Worm (Caenorhabditis elegans) whole organism, L4 larva: ENCODE results near the gene csn-5.

ENCODE experiments used
- F26F4.8 ChIP-seq: fragments of 200-800 bp; sonication (Bioruptor generic); conservative IDR thresholded peaks from 2 replicates; pipeline ENCODE4 v1.3.6; 2022; ENCODE audit warnings: missing genetic modification characterization, missing compliant biosample characterization
- R02D3.7 ChIP-seq: fragments of 150-350 bp; sonication (generic microtip); optimal IDR thresholded peaks from 3 replicates; lab custom pipeline; 2014; ENCODE audit warnings: missing biosample characterization, missing genetic modification characterization
- aly-2 ChIP-seq: sonication (generic microtip); optimal IDR thresholded peaks from 2 replicates; lab custom pipeline; 2018; ENCODE audit warnings: missing biosample characterization, missing genetic modification characterization
- arid-1 ChIP-seq: fragments of 200-800 bp; sonication (Bioruptor generic); conservative IDR thresholded peaks from 2 replicates; pipeline ENCODE4 v1.3.6; 2022; ENCODE audit warnings: missing genetic modification reagents, missing genetic modification characterization, missing compliant biosample characterization
- ceh-20 ChIP-seq: fragments of 200-800 bp; sonication (Bioruptor generic); IDR thresholded peaks from 2 replicates; pipeline ENCODE4 v1.3.6; 2022; ENCODE audit warnings: missing genetic modification reagents, missing genetic modification characterization, missing compliant biosample characterization
- ceh-28 ChIP-seq: fragments of 150-350 bp; optimal IDR thresholded peaks from 2 replicates; lab custom pipeline; 2014; ENCODE audit warnings: missing biosample characterization, missing genetic modification reagents, missing genetic modification characterization
- ceh-32 ChIP-seq: sonication (generic microtip); optimal IDR thresholded peaks from 2 replicates; lab custom pipeline; 2016; ENCODE audit warnings: mild to moderate bottlenecking, missing genetic modification characterization, missing compliant biosample characterization; ENCODE audit not compliant: poor library complexity
- dmd-9 ChIP-seq: fragments of 200-800 bp; sonication (Bioruptor generic); IDR thresholded peaks from 2 replicates; pipeline ENCODE4 v1.3.6; 2022; ENCODE audit warnings: missing genetic modification reagents, missing genetic modification characterization, missing compliant biosample characterization
- dve-1 ChIP-seq: sonication (generic microtip); optimal IDR thresholded peaks from 2 replicates; lab custom pipeline; 2017; ENCODE audit warnings: antibody characterized with exemption, mild to moderate bottlenecking, missing genetic modification characterization, missing compliant biosample characterization; ENCODE audit not compliant: insufficient read depth
- fkh-10 ChIP-seq: fragments of 150-350 bp; optimal IDR thresholded peaks from 2 replicates; lab custom pipeline; 2014; ENCODE audit warnings: missing biosample characterization, missing genetic modification reagents, missing genetic modification characterization
- hif-1 ChIP-seq, 2 experiments: sonication (generic microtip); optimal IDR thresholded peaks; 2 replicates each; lab custom pipeline; 2016 to 2017; ENCODE audit warnings: missing compliant biosample characterization in 2 of 2, missing genetic modification characterization in 2 of 2, missing genetic modification reagents in 2 of 2, missing genotype in 2 of 2, mild to moderate bottlenecking in 1 of 2
- hlh-30 ChIP-seq: sonication (generic microtip); optimal IDR thresholded peaks from 2 replicates; lab custom pipeline; 2017; ENCODE audit warnings: antibody characterized with exemption, mild to moderate bottlenecking, missing genetic modification characterization, missing compliant biosample characterization; ENCODE audit not compliant: insufficient read depth
- hmg-1.1 ChIP-seq: fragments of 200-800 bp; sonication (Bioruptor generic); IDR thresholded peaks from 2 replicates; pipeline ENCODE4 v1.3.6; 2022; ENCODE audit warnings: missing genetic modification reagents, missing genetic modification characterization, missing compliant biosample characterization
- jun-1 ChIP-seq: fragments of 150-350 bp; optimal IDR thresholded peaks from 2 replicates; lab custom pipeline; 2014; ENCODE audit warnings: missing biosample characterization, missing genetic modification reagents, missing genetic modification characterization
- lim-7 ChIP-seq: fragments of 200-800 bp; sonication (Bioruptor generic); IDR thresholded peaks from 2 replicates; pipeline ENCODE4 v1.3.6; 2022; ENCODE audit warnings: missing genetic modification characterization, missing compliant biosample characterization
- lin-1 ChIP-seq: fragments of 200-800 bp; sonication (Bioruptor generic); IDR thresholded peaks from 2 replicates; pipeline ENCODE4 v1.3.6; 2022; ENCODE audit warnings: missing genetic modification reagents, missing genetic modification characterization, missing compliant biosample characterization
- lin-15B ChIP-seq: fragments of 150-350 bp; sonication (generic microtip); optimal IDR thresholded peaks from 3 replicates; lab custom pipeline; 2014; ENCODE audit warnings: missing biosample characterization, missing genetic modification characterization
- lin-29 ChIP-seq: fragments of 200-800 bp; sonication (Bioruptor generic); IDR thresholded peaks from 2 replicates; pipeline ENCODE4 v1.3.6; 2022; ENCODE audit warnings: missing genetic modification reagents, missing genetic modification characterization, missing compliant biosample characterization
- lin-38 ChIP-seq: fragments of 200-800 bp; sonication (Bioruptor generic); IDR thresholded peaks from 2 replicates; pipeline ENCODE4 v1.3.6; 2022; ENCODE audit warnings: missing genetic modification reagents, missing genetic modification characterization, missing compliant biosample characterization
- lir-3 ChIP-seq: sonication (generic microtip); optimal IDR thresholded peaks from 2 replicates; lab custom pipeline; 2016; ENCODE audit warnings: mild to moderate bottlenecking, missing genetic modification characterization, missing compliant biosample characterization
- lsy-2 ChIP-seq, 2 experiments: fragments of 150-350 bp in 1 of 2; sonication (generic microtip) in 1 of 2; optimal IDR thresholded peaks; 2 replicates each; lab custom pipeline; 2014 to 2017; ENCODE audit warnings: missing biosample characterization in 2 of 2, missing genetic modification characterization in 2 of 2
- mes-2 ChIP-seq: sonication (generic microtip); optimal IDR thresholded peaks from 2 replicates; lab custom pipeline; 2016; ENCODE audit warnings: missing genotype, mild to moderate bottlenecking, missing genetic modification characterization, missing compliant biosample characterization; ENCODE audit not compliant: poor library complexity, severe bottlenecking
- mxl-2 ChIP-seq: fragments of 200-800 bp; sonication (Bioruptor generic); conservative IDR thresholded peaks from 2 replicates; pipeline ENCODE4 v1.3.6; 2022; ENCODE audit warnings: missing genetic modification reagents, missing genetic modification characterization, missing compliant biosample characterization
- mxl-3 ChIP-seq: fragments of 200-800 bp; sonication (Bioruptor generic); optimal IDR thresholded peaks from 2 replicates; lab custom pipeline; 2018; ENCODE audit warnings: mild to moderate bottlenecking, missing genetic modification characterization, missing compliant biosample characterization
- nhr-111 ChIP-seq: fragments of 200-800 bp; sonication (Bioruptor generic); optimal IDR thresholded peaks from 2 replicates; lab custom pipeline; 2018; ENCODE audit warnings: mild to moderate bottlenecking, missing genetic modification characterization, missing compliant biosample characterization
- nhr-25 ChIP-seq: sonication (generic microtip); optimal IDR thresholded peaks from 2 replicates; lab custom pipeline; 2017; ENCODE audit warnings: missing genetic modification characterization, mild to moderate bottlenecking, missing compliant biosample characterization, antibody characterized with exemption, moderate library complexity, borderline replicate concordance; ENCODE audit not compliant: insufficient read depth
- nhr-28 ChIP-seq: fragments of 150-350 bp; optimal IDR thresholded peaks from 2 replicates; lab custom pipeline; 2014; ENCODE audit warnings: missing biosample characterization, missing genetic modification characterization
- nhr-42 ChIP-seq: fragments of 200-800 bp; sonication (Bioruptor generic); IDR thresholded peaks from 2 replicates; pipeline ENCODE4 v1.3.6; 2022; ENCODE audit warnings: missing genetic modification characterization, missing compliant biosample characterization
- nhr-77 ChIP-seq: fragments of 150-350 bp; optimal IDR thresholded peaks from 2 replicates; lab custom pipeline; 2014; ENCODE audit warnings: missing biosample characterization, missing genetic modification characterization
- pha-4 ChIP-seq, 2 experiments: fragments of 150-350 bp in 1 of 2; fragments of 200-800 bp in 1 of 2; sonication (Bioruptor generic) in 1 of 2; IDR thresholded peaks in 1 of 2; optimal IDR thresholded peaks in 1 of 2; 2 replicates each; pipeline versions ENCODE4 v1.3.6 to Lab custom; 2014 to 2022; ENCODE audit warnings: missing genetic modification characterization in 2 of 2, missing genetic modification reagents in 2 of 2, missing biosample characterization in 1 of 2, missing compliant biosample characterization in 1 of 2
- php-3 ChIP-seq: fragments of 200-800 bp; sonication (Bioruptor generic); IDR thresholded peaks from 2 replicates; pipeline ENCODE4 v1.3.6; 2022; ENCODE audit warnings: missing genetic modification reagents, missing genetic modification characterization, missing compliant biosample characterization
- pqm-1 ChIP-seq: sonication (generic microtip); optimal IDR thresholded peaks from 2 replicates; lab custom pipeline; 2017; ENCODE audit warnings: missing biosample characterization, missing genetic modification characterization
- saeg-2 ChIP-seq: fragments of 200-800 bp; sonication (Bioruptor generic); IDR thresholded peaks from 2 replicates; pipeline ENCODE4 v1.3.6; 2022; ENCODE audit warnings: missing genetic modification reagents, missing genetic modification characterization, missing compliant biosample characterization
- snpc-4 ChIP-seq: fragments of 150-350 bp; optimal IDR thresholded peaks from 2 replicates; lab custom pipeline; 2014; ENCODE audit warnings: missing biosample characterization, missing genetic modification characterization
- spr-3 ChIP-seq: fragments of 200-800 bp; sonication (Bioruptor generic); optimal IDR thresholded peaks from 2 replicates; lab custom pipeline; 2018; ENCODE audit warnings: mild to moderate bottlenecking, missing genetic modification characterization, missing compliant biosample characterization
- tra-1 ChIP-seq: fragments of 200-800 bp; sonication (Bioruptor generic); IDR thresholded peaks from 2 replicates; pipeline ENCODE4 v1.3.6; 2022; ENCODE audit warnings: missing genetic modification reagents, missing genetic modification characterization, missing compliant biosample characterization
- unc-130 ChIP-seq: sonication (generic microtip); optimal IDR thresholded peaks from 2 replicates; lab custom pipeline; 2016; ENCODE audit warnings: missing genetic modification reagents, missing genetic modification characterization, missing compliant biosample characterization
- unc-39 ChIP-seq: sonication (generic microtip); optimal IDR thresholded peaks from 2 replicates; lab custom pipeline; 2017; ENCODE audit warnings: missing biosample characterization, missing genetic modification characterization
- unc-62 ChIP-seq, 3 experiments: fragments of 150-350 bp in 1 of 3; sonication (generic microtip); optimal IDR thresholded peaks in 2 of 3; peaks in 1 of 3; 1 replicate in 1 of 3; 2 replicates in 2 of 3; lab custom pipeline; 2014 to 2017; ENCODE audit warnings: missing biosample characterization in 3 of 3, missing genetic modification characterization in 3 of 3, missing genetic modification reagents in 3 of 3, missing genotype in 1 of 3
- zfp-2 ChIP-seq: sonication (generic microtip); optimal IDR thresholded peaks from 2 replicates; lab custom pipeline; 2016; ENCODE audit warnings: mild to moderate bottlenecking, missing genetic modification characterization, missing compliant biosample characterization
- zip-11 ChIP-seq: fragments of 200-800 bp; sonication (Bioruptor generic); IDR thresholded peaks from 2 replicates; pipeline ENCODE4 v1.3.6; 2022; ENCODE audit warnings: missing genetic modification characterization, missing compliant biosample characterization
- zip-2 ChIP-seq: fragments of 150-350 bp; optimal IDR thresholded peaks from 2 replicates; lab custom pipeline; 2014; ENCODE audit warnings: missing biosample characterization, missing genetic modification characterization
- ztf-11 ChIP-seq: fragments of 150-350 bp; optimal IDR thresholded peaks from 2 replicates; lab custom pipeline; 2014; ENCODE audit warnings: missing biosample characterization, missing genetic modification characterization
- ztf-7 ChIP-seq: fragments of 150-350 bp; optimal IDR thresholded peaks from 2 replicates; lab custom pipeline; 2014; ENCODE audit warnings: missing biosample characterization, missing genetic modification characterization

Gene csn-5

DNA sequence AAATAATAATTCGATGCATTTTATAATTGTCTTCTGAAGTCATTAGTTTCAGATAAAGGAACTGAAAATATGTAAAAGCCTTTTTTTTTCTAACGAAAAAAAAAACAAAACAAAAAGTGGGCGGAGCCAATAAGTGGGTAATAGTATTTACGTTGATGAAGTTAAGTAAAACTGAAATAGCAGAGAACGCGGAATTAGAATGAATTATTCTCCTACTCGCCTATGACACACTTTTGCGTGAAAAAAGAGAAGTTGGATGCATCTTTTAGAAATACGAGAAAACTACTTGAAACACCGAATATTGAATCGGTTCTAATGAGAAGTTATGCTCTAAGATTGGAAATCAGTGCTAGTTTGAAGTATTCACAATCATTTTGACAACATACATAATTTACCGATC lies 29.7 kb upstream of the csn-5 start, which contains the start of gene srsx-16:
Gene srsx-16 (minus strand): TSS at position 101 of the 400 bp plus-strand sequence.
- TF ChIP-seq zip-2 (tag; lab: Kevin White, UChicago): no peak
- TF ChIP-seq ceh-28: no peak
- no peak for TF ChIP-seq lin-1
- no peak for TF ChIP-seq hif-1 (tag; optimal IDR thresholded peaks at IDR 0.05; lab: Kevin White, UChicago)
- no peak for TF ChIP-seq tra-1 (GFP tag; lab: Robert Waterston, UW)
- TF ChIP-seq nhr-42 (GFP tag; lab: Robert Waterston, UW): no peak
- no peak for TF ChIP-seq php-3
- TF ChIP-seq zfp-2 (tag; lab: Kevin White, UChicago): no peak
- TF ChIP-seq pqm-1 (tag; lab: Kevin White, UChicago): no peak
- TF ChIP-seq lin-29 (GFP tag; lab: Robert Waterston, UW): no peak
- TF ChIP-seq ceh-32 (tag; lab: Kevin White, UChicago): no peak

DNA sequence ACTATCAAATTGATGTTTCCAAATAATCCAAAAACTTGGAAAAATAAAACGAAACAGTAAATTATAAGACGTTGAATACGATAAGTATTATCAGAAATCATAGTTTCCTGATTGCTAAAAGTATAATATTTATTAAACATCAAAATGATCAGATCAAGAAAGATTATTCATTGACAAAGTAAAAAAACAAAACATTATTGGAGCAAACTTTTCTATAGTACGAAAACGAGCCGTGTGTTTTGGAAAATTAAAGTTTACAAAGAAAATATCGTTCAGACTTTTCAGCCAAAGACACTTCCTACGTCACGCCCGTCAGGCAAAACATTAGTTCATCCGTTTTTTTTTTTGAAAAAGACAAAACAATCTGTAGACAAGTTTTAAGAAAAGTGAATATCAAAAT lies 25.6 kb upstream of the csn-5 start, which contains the start of gene srsx-15:
Gene srsx-15 (minus strand): TSS at position 101 of the 400 bp plus-strand sequence.
- TF ChIP-seq aly-2 (no peak), ceh-20 (GFP tag; lab: Robert Waterston, UW) (no peak), zip-11 (GFP tag; lab: Robert Waterston, UW) (no peak), mes-2 (tag; lab: Kevin White, UChicago) (no peak), mxl-2 (GFP tag; lab: Robert Waterston, UW) (no peak), snpc-4 (no peak), ceh-28 (no peak), unc-62 (GFP tag; optimal IDR thresholded peaks at IDR 0.05 in 1 of 2; lab: Kevin White, UChicago) (no peak), unc-62 (tag; optimal IDR thresholded peaks at IDR 0.05; lab: Kevin White, UChicago) (no peak), pha-4 (GFP tag; IDR thresholded peaks at IDR 0.05; lab: Robert Waterston, UW) (no peak), pha-4 (tag; optimal IDR thresholded peaks at IDR 0.05; lab: Kevin White, UChicago) (no peak), mxl-3 (GFP tag; lab: Kevin White, UChicago) (no peak), R02D3.7 (tag; lab: Kevin White, UChicago) (no peak), lsy-2 (tag; optimal IDR thresholded peaks at IDR 0.05; lab: Kevin White, UChicago) (no peak)

DNA sequence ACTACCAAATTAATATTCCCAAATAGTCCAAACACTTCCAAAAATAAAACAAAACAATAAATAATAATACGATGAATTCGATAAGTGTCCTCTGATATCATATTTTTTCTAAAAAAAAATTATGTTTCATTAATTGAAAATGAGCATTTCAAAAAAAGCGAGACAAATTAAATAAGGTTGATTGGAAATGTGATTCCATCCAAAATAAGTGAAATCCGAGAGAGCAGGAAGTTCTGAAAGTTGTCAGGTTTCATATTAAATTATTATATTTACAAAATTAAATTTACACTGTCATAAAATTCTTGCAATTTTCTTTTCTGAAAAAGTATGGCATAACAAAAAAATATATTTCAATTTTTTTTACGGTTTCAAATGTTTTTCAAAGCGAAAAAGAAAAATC lies 22.3 kb upstream of the csn-5 start, which contains the start of gene srsx-14:
Gene srsx-14 (minus strand): TSS at position 101 of the 400 bp plus-strand sequence.
- no peak for TF ChIP-seq jun-1 (tag; lab: Kevin White, UChicago)
- TF ChIP-seq dmd-9: no peak
- TF ChIP-seq lim-7: no peak
- no peak for TF ChIP-seq hlh-30
- no peak for TF ChIP-seq nhr-28 (tag; lab: Kevin White, UChicago)
- no peak for TF ChIP-seq pha-4 (GFP tag; IDR thresholded peaks at IDR 0.05; lab: Robert Waterston, UW)
- TF ChIP-seq pha-4 (tag; optimal IDR thresholded peaks at IDR 0.05; lab: Kevin White, UChicago): no peak
- TF ChIP-seq lir-3 (tag; lab: Kevin White, UChicago): no peak
- TF ChIP-seq ztf-7 (tag; lab: Kevin White, UChicago): no peak
- TF ChIP-seq arid-1: no peak
- no peak for TF ChIP-seq spr-3
- no peak for TF ChIP-seq dve-1 (tag; lab: Kevin White, UChicago)
- no peak for TF ChIP-seq lin-15B (tag; lab: Kevin White, UChicago)
- TF ChIP-seq mxl-3 (GFP tag; lab: Kevin White, UChicago): no peak
- TF ChIP-seq mxl-2 (GFP tag; lab: Robert Waterston, UW): no peak
- TF ChIP-seq F26F4.8 (GFP tag; lab: Robert Waterston, UW): no peak

DNA sequence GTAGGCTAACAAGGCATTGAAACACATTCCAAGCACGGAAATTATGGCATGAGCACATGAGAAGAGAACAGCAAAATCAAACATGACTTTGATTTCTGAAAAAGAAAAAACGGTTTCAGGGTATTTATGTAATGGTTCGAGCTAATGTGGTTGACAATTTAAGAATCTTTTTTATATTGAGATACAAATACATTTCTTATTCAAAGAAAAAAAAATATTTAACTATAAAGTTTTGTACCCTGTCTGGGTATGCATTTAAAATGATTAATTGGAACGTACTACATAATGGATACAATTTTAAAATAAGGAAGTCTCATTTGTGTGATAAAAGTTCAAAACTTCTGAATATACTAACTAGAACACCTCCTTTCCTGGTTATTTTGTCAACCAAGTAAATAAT lies 19.2 kb upstream of the csn-5 start, which contains the start of gene srd-12:
Gene srd-12 (minus strand): TSS at position 101 of the 400 bp plus-strand sequence.
- TF ChIP-seq ztf-11 (tag; lab: Kevin White, UChicago) (no peak), ceh-20 (GFP tag; lab: Robert Waterston, UW) (no peak), lim-7 (no peak), saeg-2 (GFP tag; lab: Robert Waterston, UW) (no peak), ceh-28 (no peak), unc-130 (GFP tag; lab: Kevin White, UChicago) (no peak), hmg-1.1 (GFP tag; lab: Robert Waterston, UW) (no peak), zfp-2 (tag; lab: Kevin White, UChicago) (no peak), pqm-1 (tag; lab: Kevin White, UChicago) (no peak), fkh-10 (GFP tag; lab: Kevin White, UChicago) (no peak), mes-2 (tag; lab: Kevin White, UChicago) (no peak), nhr-25 (tag; lab: Kevin White, UChicago) (no peak), jun-1 (tag; lab: Kevin White, UChicago) (no peak), nhr-77 (tag; lab: Kevin White, UChicago) (no peak), nhr-111 (GFP tag; lab: Kevin White, UChicago) (no peak), lin-38 (GFP tag; lab: Robert Waterston, UW) (no peak), unc-39 (tag; lab: Kevin White, UChicago) (no peak)
